Worm (Caenorhabditis elegans): Measurements from ENCODE around the gene fil-1.

Gene fil-1

DNA sequence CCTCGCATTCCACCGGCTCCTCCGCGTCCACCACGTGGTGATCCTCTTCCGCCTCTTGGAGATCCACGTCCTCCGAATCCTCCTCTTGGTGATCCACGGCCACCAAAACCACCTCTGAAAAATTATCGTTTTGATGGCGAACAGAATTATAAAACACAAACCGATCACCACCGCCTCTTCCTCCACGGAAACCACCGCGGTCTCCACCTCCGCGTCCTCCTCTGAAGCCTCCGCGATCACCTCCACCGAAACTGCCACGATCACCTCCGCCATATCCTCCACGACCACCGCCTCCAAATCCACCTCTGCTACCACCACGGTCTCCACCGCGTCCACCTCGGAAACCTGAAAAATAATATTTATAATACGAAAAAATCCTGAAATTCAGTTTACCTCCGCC is 7.9 kb downstream of the fil-1 start (continued):
- TF ChIP-seq sea-2 (GFP tag; IDR thresholded peaks at IDR 0.05) (no peak), somi-1 (GFP tag; optimal IDR thresholded peaks at IDR 0.05) (no peak), ceh-100 (GFP tag; IDR thresholded peaks at IDR 0.05) (no peak), F33H1.4 (GFP tag; IDR thresholded peaks at IDR 0.05) (no peak), snpc-1.1 (tag; optimal IDR thresholded peaks at IDR 0.05; ENCODE audit: insufficient read depth) (no peak), pbrm-1 (GFP tag; IDR thresholded peaks at IDR 0.05) (no peak), nhr-90 (tag; optimal IDR thresholded peaks at IDR 0.05) (no peak), unc-62 (GFP tag; optimal IDR thresholded peaks at IDR 0.05) (no peak), rpc-1 (optimal IDR thresholded peaks at IDR 0.05) (no peak), rpc-1 (tag; optimal IDR thresholded peaks at IDR 0.05) (no peak), T07F8.4 (tag; optimal IDR thresholded peaks at IDR 0.05) (no peak), ceh-79 (tag; optimal IDR thresholded peaks at IDR 0.05) (no peak), hmg-20 (GFP tag; IDR thresholded peaks at IDR 0.05) (no peak), K11D2.4 (GFP tag; IDR thresholded peaks at IDR 0.05) (no peak), ztf-28 (GFP tag; IDR thresholded peaks at IDR 0.05) (no peak), ZK185.1 (tag; optimal IDR thresholded peaks at IDR 0.05; ENCODE audit: poor library complexity, severe bottlenecking) (no peak), ztf-25 (GFP tag; IDR thresholded peaks at IDR 0.05) (no peak), nhr-80 (tag; optimal IDR thresholded peaks at IDR 0.05) (no peak), lsy-27 (tag; optimal IDR thresholded peaks at IDR 0.05; ENCODE audit: borderline replicate concordance, insufficient read depth) (no peak), ceh-40 (GFP tag; IDR thresholded peaks at IDR 0.05) (no peak), bed-1 (GFP tag; IDR thresholded peaks at IDR 0.05) (no peak), egl-44 (GFP tag; IDR thresholded peaks at IDR 0.05) (no peak), egrh-3 (GFP tag; IDR thresholded peaks at IDR 0.05) (peak; percentile 78), F49E8.2 (tag; optimal IDR thresholded peaks at IDR 0.05; ENCODE audit: insufficient read depth) (no peak), madf-6 (GFP tag; IDR thresholded peaks at IDR 0.05) (no peak), unc-130 (GFP tag; optimal IDR thresholded peaks at IDR 0.05) (no peak), F57A8.1 (GFP tag; optimal IDR thresholded peaks at IDR 0.05) (peak; percentile 20), hsf-1 (GFP tag; IDR thresholded peaks at IDR 0.05) (peak; percentile 5; the same call in 1 of the 2 replicates)

DNA sequence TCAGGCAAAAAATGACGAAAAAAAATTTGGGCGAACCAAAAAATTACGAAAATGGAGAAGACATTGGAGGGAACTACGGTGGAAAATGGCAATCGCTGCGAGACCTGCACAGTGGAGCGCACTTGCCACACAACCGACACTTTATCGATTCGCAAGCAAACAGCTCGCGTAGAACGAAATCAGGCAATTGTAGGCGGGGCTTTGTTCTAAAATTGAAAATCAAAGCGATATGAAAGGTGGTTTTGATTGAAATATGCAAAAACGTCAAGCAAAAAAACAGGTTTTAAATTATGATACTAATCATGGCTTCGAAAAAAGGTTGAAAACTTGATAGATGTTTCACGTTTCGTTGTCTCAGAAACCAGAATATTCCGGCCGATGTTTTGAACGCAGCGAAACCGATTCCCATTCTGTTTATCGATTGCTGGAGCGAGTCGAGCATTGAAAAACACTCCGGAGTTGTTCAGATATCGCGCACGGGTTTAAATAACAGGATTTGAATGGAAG is 8.6 kb downstream of the fil-1 start, which contains the start of the genes fib-1 and mut-15:
Gene fib-1, minus strand, starts transcription at position 40 of the 507 bp plus-strand sequence.
Gene mut-15, plus strand, starts transcription at position 360 of the 507 bp plus-strand sequence.
- TF ChIP-seq ceh-91 (GFP tag; IDR thresholded peaks at IDR 0.05) (peak; percentile 88), ccch-3 (GFP tag; optimal IDR thresholded peaks at IDR 0.05) (no peak), egrh-3 (GFP tag; IDR thresholded peaks at IDR 0.05) (no peak), nhr-27 (tag; optimal IDR thresholded peaks at IDR 0.05) (no peak), ceh-100 (GFP tag; IDR thresholded peaks at IDR 0.05) (peak; percentile 98), cebp-1 (GFP tag; IDR thresholded peaks at IDR 0.05) (peak; percentile 46; the same call in 1 of the 2 replicates), cebp-1 (tag; optimal IDR thresholded peaks at IDR 0.05) (peak; percentile 84), F57A8.1 (GFP tag; optimal IDR thresholded peaks at IDR 0.05) (no peak), ZK185.1 (tag; optimal IDR thresholded peaks at IDR 0.05; ENCODE audit: poor library complexity, severe bottlenecking) (peak; percentile 65), K12H6.12 (tag; optimal IDR thresholded peaks at IDR 0.05) (peak; percentile 85), lir-1 (GFP tag; conservative IDR thresholded peaks at IDR 0.05) (peak; percentile 54; the same call in 1 of the 2 replicates), ztf-28 (GFP tag; IDR thresholded peaks at IDR 0.05) (peak; percentile 95), Y53F4B.3 (GFP tag; IDR thresholded peaks at IDR 0.05) (peak; percentile 27; the same call in 1 of the 2 replicates), lsy-27 (tag; optimal IDR thresholded peaks at IDR 0.05; ENCODE audit: borderline replicate concordance, insufficient read depth) (no peak), B0261.1 (tag; optimal IDR thresholded peaks at IDR 0.05) (peak; percentile 28), B0019.2 (GFP tag; conservative IDR thresholded peaks at IDR 0.05) (peak; percentile 59; the same call in 1 of the 2 replicates), chd-7 (tag; optimal IDR thresholded peaks at IDR 0.05) (peak; percentile 13), F39B2.1 (GFP tag; IDR thresholded peaks at IDR 0.05) (no peak), F10E7.11 (tag; optimal IDR thresholded peaks at IDR 0.05) (no peak), F37B4.10 (GFP tag; IDR thresholded peaks at IDR 0.05) (no peak), nfya-2 (GFP tag; IDR thresholded peaks at IDR 0.05) (no peak), hmg-20 (GFP tag; IDR thresholded peaks at IDR 0.05) (no peak), zim-3 (tag; optimal IDR thresholded peaks at IDR 0.05) (no peak), madf-10 (tag; optimal IDR thresholded peaks at IDR 0.05) (peak; percentile 82), madf-3 (GFP tag; IDR thresholded peaks at IDR 0.05) (no peak), nfyb-1 (GFP tag; IDR thresholded peaks at IDR 0.05) (peak; percentile 87), lin-35 (GFP tag; optimal IDR thresholded peaks at IDR 0.05) (peak in 2 of 3 experiments; percentile 48 to 80)

Measured in whole organism, young adult.